Worm (Caenorhabditis elegans) whole organism, L3 larva: ENCODE data around the gene srd-66.

Experiments used
- R02D3.7 ChIP-seq: fragments of 150-350 bp; optimal IDR thresholded peaks from 2 replicates; lab custom pipeline; 2014; ENCODE audit warnings: missing biosample characterization, missing genetic modification characterization
- ZK546.5 ChIP-seq: sonication (generic microtip); optimal IDR thresholded peaks from 2 replicates; lab custom pipeline; 2017; ENCODE audit warnings: missing biosample characterization, missing genetic modification characterization
- aly-2 ChIP-seq: fragments of 150-350 bp; optimal IDR thresholded peaks from 2 replicates; lab custom pipeline; 2014; ENCODE audit warnings: missing biosample characterization, missing genetic modification characterization
- ama-1 ChIP-seq: fragments of 150-350 bp; optimal IDR thresholded peaks from 2 replicates; lab custom pipeline; 2018
- ceh-16 ChIP-seq: sonication (generic microtip); optimal IDR thresholded peaks from 2 replicates; lab custom pipeline; 2017; ENCODE audit warnings: missing biosample characterization, missing genetic modification characterization
- ceh-28 ChIP-seq: fragments of 150-350 bp; optimal IDR thresholded peaks from 2 replicates; lab custom pipeline; 2014; ENCODE audit warnings: missing biosample characterization, missing genetic modification reagents, missing genetic modification characterization
- ceh-82 ChIP-seq: fragments of 150-350 bp; optimal IDR thresholded peaks from 2 replicates; lab custom pipeline; 2014; ENCODE audit warnings: missing biosample characterization, missing genetic modification characterization
- ceh-9 ChIP-seq: sonication (generic microtip); optimal IDR thresholded peaks from 2 replicates; lab custom pipeline; 2018; ENCODE audit warnings: missing biosample characterization, missing genetic modification characterization
- daf-12 ChIP-seq: fragments of 150-350 bp; optimal IDR thresholded peaks from 2 replicates; lab custom pipeline; 2014; ENCODE audit warnings: missing biosample characterization, missing genetic modification reagents, missing genetic modification characterization
- egl-5 ChIP-seq: fragments of 150-350 bp; optimal IDR thresholded peaks from 2 replicates; lab custom pipeline; 2017; ENCODE audit warnings: missing biosample characterization, missing genetic modification reagents, missing genetic modification characterization, inconsistent platforms
- elt-2 ChIP-seq: sonication (generic microtip); optimal IDR thresholded peaks from 2 replicates; lab custom pipeline; 2016; ENCODE audit warnings: missing genetic modification reagents, mild to moderate bottlenecking, missing genetic modification characterization, missing compliant biosample characterization
- eor-1 ChIP-seq, 2 experiments: fragments of 150-350 bp; optimal IDR thresholded peaks; 2 replicates each; lab custom pipeline; 2014 to 2018; ENCODE audit warnings: missing biosample characterization in 2 of 2, missing genetic modification characterization in 2 of 2
- fkh-10 ChIP-seq: sonication (generic microtip); optimal IDR thresholded peaks from 2 replicates; lab custom pipeline; 2017; ENCODE audit warnings: missing biosample characterization, missing genetic modification reagents, missing genetic modification characterization
- fkh-2 ChIP-seq: fragments of 150-350 bp; optimal IDR thresholded peaks from 2 replicates; lab custom pipeline; 2014; ENCODE audit warnings: missing biosample characterization, missing genetic modification reagents, missing genetic modification characterization
- fos-1 ChIP-seq: fragments of 150-350 bp; optimal IDR thresholded peaks from 2 replicates; lab custom pipeline; 2014; ENCODE audit warnings: missing biosample characterization, missing genetic modification characterization
- hmg-11 ChIP-seq: sonication (generic microtip); optimal IDR thresholded peaks from 2 replicates; lab custom pipeline; 2016; ENCODE audit warnings: missing genetic modification characterization, missing compliant biosample characterization
- lin-15B ChIP-seq: fragments of 150-350 bp; optimal IDR thresholded peaks from 2 replicates; lab custom pipeline; 2014; ENCODE audit warnings: missing biosample characterization, missing genetic modification characterization
- lin-39 ChIP-seq: fragments of 150-350 bp; optimal IDR thresholded peaks from 2 replicates; lab custom pipeline; 2018; ENCODE audit warnings: missing biosample characterization, missing genetic modification reagents, missing genetic modification characterization
- mdl-1 ChIP-seq: fragments of 150-350 bp; optimal IDR thresholded peaks from 2 replicates; lab custom pipeline; 2014; ENCODE audit warnings: missing biosample characterization, missing genetic modification characterization
- mml-1 ChIP-seq: fragments of 150-350 bp; sonication (generic microtip); optimal IDR thresholded peaks from 3 replicates; lab custom pipeline; 2014; ENCODE audit warnings: missing biosample characterization, missing genetic modification characterization
- nfya-1 ChIP-seq: sonication (generic microtip); optimal IDR thresholded peaks from 2 replicates; lab custom pipeline; 2017; ENCODE audit warnings: missing genetic modification characterization, mild to moderate bottlenecking, missing compliant biosample characterization, antibody characterized with exemption, moderate library complexity; ENCODE audit not compliant: insufficient read depth
- nhr-11 ChIP-seq: fragments of 150-350 bp; optimal IDR thresholded peaks from 2 replicates; lab custom pipeline; 2014; ENCODE audit warnings: missing biosample characterization, missing genetic modification characterization
- nhr-12 ChIP-seq: fragments of 150-350 bp; optimal IDR thresholded peaks from 2 replicates; lab custom pipeline; 2014; ENCODE audit warnings: missing biosample characterization, missing genetic modification characterization
- nhr-23 ChIP-seq: fragments of 150-350 bp; optimal IDR thresholded peaks from 2 replicates; lab custom pipeline; 2014; ENCODE audit warnings: missing biosample characterization, missing genetic modification reagents, missing genetic modification characterization
- nhr-25 ChIP-seq: sonication (generic microtip); optimal IDR thresholded peaks from 2 replicates; lab custom pipeline; 2017; ENCODE audit warnings: missing biosample characterization, missing genetic modification characterization
- nhr-28 ChIP-seq: fragments of 150-350 bp; optimal IDR thresholded peaks from 2 replicates; lab custom pipeline; 2014; ENCODE audit warnings: missing biosample characterization, missing genetic modification characterization
- nhr-43 ChIP-seq: sonication (generic microtip); optimal IDR thresholded peaks from 2 replicates; lab custom pipeline; 2016; ENCODE audit warnings: mild to moderate bottlenecking, missing genetic modification characterization, missing compliant biosample characterization; ENCODE audit not compliant: poor library complexity, severe bottlenecking
- nhr-67 ChIP-seq: fragments of 150-350 bp; optimal IDR thresholded peaks from 2 replicates; lab custom pipeline; 2014; ENCODE audit warnings: missing biosample characterization, missing genetic modification characterization
- pqm-1 ChIP-seq: fragments of 150-350 bp; optimal IDR thresholded peaks from 2 replicates; lab custom pipeline; 2017; ENCODE audit warnings: missing biosample characterization, missing genetic modification characterization, inconsistent platforms
- sea-2 ChIP-seq: fragments of 150-350 bp; sonication (generic microtip); optimal IDR thresholded peaks from 4 replicates; lab custom pipeline; 2014; ENCODE audit warnings: missing biosample characterization, missing genetic modification reagents, missing genetic modification characterization
- skn-1 ChIP-seq: fragments of 150-350 bp; optimal IDR thresholded peaks from 2 replicates; lab custom pipeline; 2014; ENCODE audit warnings: missing biosample characterization, missing genetic modification characterization
- snpc-4 ChIP-seq: fragments of 150-350 bp; optimal IDR thresholded peaks from 2 replicates; lab custom pipeline; 2014; ENCODE audit warnings: missing biosample characterization, missing genetic modification characterization
- unc-62 ChIP-seq: fragments of 150-350 bp; sonication (generic microtip); optimal IDR thresholded peaks from 4 replicates; lab custom pipeline; 2014; ENCODE audit warnings: missing biosample characterization, missing genetic modification reagents, missing genetic modification characterization
- zag-1 ChIP-seq: fragments of 150-350 bp; optimal IDR thresholded peaks from 2 replicates; lab custom pipeline; 2014; ENCODE audit warnings: missing biosample characterization, missing genetic modification characterization
- ztf-11 ChIP-seq: fragments of 150-350 bp; optimal IDR thresholded peaks from 2 replicates; lab custom pipeline; 2014; ENCODE audit warnings: missing biosample characterization, missing genetic modification characterization
- ztf-4 ChIP-seq: fragments of 150-350 bp; optimal IDR thresholded peaks from 2 replicates; lab custom pipeline; 2014; ENCODE audit warnings: missing biosample characterization, missing genetic modification characterization

The srd-66 gene

DNA sequence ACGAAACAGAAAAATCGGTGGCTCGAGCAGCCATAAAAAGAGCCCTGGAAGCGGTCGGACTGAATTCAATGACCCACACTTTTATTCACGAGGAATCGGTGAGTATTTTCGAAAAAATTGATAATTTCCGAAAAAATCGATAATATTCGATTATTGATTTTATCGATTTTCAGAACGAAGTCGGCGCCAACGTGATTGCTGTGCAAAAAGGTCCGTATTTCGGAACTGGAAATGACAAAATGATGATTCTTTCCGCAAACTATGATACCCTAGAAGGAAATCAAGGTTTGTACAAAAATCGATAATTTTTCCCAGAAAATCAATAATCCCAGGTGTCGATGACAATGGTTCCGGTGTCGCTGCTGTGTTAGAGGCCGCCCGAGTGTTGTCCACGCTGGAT lies 24.5 kb upstream of the srd-66 start:
- TF ChIP-seq nfya-1 (tag; lab: Kevin White, UChicago) (no peak), ceh-28 (peak; percentile 80)

ce11 chrIII:2005729-2006128 lies 23.3 kb upstream of the srd-66 start, which contains the start of gene Y39A3B.1:
Y39A3B.1 (plus strand) TSS chrIII:2006029.
- no peak for TF ChIP-seq ztf-4 (tag; lab: Kevin White, UChicago)
- TF ChIP-seq fos-1, result no peak
- no peak for TF ChIP-seq pqm-1 (tag; lab: Kevin White, UChicago)
- TF ChIP-seq eor-1 (tag; optimal IDR thresholded peaks at IDR 0.05; lab: Kevin White, UChicago), result no peak
- TF ChIP-seq aly-2, result no peak
- no peak for TF ChIP-seq ama-1 (lab: Kevin White, UChicago)
- TF ChIP-seq nhr-43 (tag; lab: Kevin White, UChicago), result no peak

ce11 chrIII:2001210-2001609 lies 18.8 kb upstream of the srd-66 start:
- TF ChIP-seq ceh-9 (tag; lab: Kevin White, UChicago) (no peak), ceh-28 (peak; percentile 72)

DNA sequence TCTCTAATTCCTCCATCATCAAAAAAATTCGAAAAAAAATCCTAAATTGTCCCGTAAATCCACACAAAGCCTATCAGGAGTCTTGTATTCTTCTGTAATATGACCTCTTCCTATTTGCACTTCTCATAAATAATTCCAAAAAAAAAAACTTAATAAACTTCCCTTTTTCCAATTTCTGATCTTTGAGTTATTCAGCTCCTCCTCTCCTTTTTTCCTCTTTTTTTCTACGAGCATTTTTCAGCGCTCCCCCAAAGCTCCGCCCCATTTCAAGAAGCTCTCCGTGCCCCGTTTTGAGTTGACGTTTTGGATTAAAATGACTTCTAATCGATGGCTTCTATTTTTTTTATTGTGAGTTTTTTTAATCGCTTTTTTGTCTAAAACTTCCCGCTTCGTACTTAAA lies 15.1 kb upstream of the srd-66 start, which contains the start of gene lgc-42:
Gene lgc-42, plus strand, starts transcription at position 301 of the 400 bp plus-strand sequence.
- TF ChIP-seq zag-1 (tag; lab: Kevin White, UChicago) (no peak), nhr-25 (tag; lab: Kevin White, UChicago) (no peak), lin-15B (tag; lab: Kevin White, UChicago) (no peak), mml-1 (tag; lab: Kevin White, UChicago) (no peak), eor-1 (tag; optimal IDR thresholded peaks at IDR 0.05; lab: Kevin White, UChicago) (no peak), unc-62 (GFP tag; lab: Kevin White, UChicago) (no peak), ztf-11 (tag; lab: Kevin White, UChicago) (no peak), fkh-2 (tag; lab: Kevin White, UChicago) (no peak), nfya-1 (tag; lab: Kevin White, UChicago) (no peak), mdl-1 (tag; lab: Kevin White, UChicago) (no peak), aly-2 (no peak), elt-2 (tag; lab: Kevin White, UChicago) (no peak), ZK546.5 (tag; lab: Kevin White, UChicago) (no peak)

DNA sequence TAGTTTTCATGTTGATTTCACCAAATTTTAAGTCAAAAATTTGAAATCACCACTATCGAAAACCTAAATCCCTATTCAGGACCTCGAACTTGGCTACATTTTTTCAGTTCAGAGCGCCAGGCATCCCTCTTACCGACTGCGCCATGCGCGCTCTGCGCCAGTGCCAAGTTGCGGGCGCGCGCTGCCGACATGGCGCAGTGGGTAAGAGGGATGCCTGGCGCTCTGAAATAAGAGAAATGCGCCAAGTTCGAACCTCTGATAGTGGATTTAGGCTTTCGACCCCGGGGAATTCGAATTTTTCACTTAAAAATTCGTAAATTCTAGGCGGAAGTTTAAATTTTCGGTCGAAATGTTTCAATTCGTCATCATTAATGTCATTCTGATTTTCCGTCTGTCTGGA lies 7.5 kb upstream of the srd-66 start:
- no peak for TF ChIP-seq sea-2 (GFP tag; lab: Kevin White, UChicago)
- TF ChIP-seq nhr-25 (tag; lab: Kevin White, UChicago), result no peak
- TF ChIP-seq lin-39 (tag; lab: Kevin White, UChicago), result no peak
- no peak for TF ChIP-seq nhr-11 (tag; lab: Kevin White, UChicago)
- no peak for TF ChIP-seq eor-1 (tag; optimal IDR thresholded peaks at IDR 0.05; lab: Kevin White, UChicago)
- no peak for TF ChIP-seq nhr-43 (tag; lab: Kevin White, UChicago)
- no peak for TF ChIP-seq snpc-4 (tag; lab: Kevin White, UChicago)
- TF ChIP-seq daf-12 (tag; lab: Kevin White, UChicago), result no peak
- no peak for TF ChIP-seq R02D3.7 (tag; lab: Kevin White, UChicago)
- TF ChIP-seq ceh-9 (tag; lab: Kevin White, UChicago), result no peak
- TF ChIP-seq nhr-12 (tag; lab: Kevin White, UChicago), result no peak
- TF ChIP-seq ceh-16 (tag; lab: Kevin White, UChicago), result no peak
- TF ChIP-seq nhr-67 (tag; lab: Kevin White, UChicago), result no peak
- no peak for TF ChIP-seq ceh-28
- TF ChIP-seq mdl-1 (tag; lab: Kevin White, UChicago), result no peak
- no peak for TF ChIP-seq skn-1 (tag; lab: Kevin White, UChicago)
- TF ChIP-seq, all 47 proteins: peak for 0

- TF ChIP-seq egl-5 (tag; lab: Kevin White, UChicago) (no peak), aly-2 (no peak), ztf-11 (tag; lab: Kevin White, UChicago) (no peak), ceh-16 (tag; lab: Kevin White, UChicago) (no peak), fkh-10 (GFP tag; lab: Kevin White, UChicago) (no peak), nhr-67 (tag; lab: Kevin White, UChicago) (no peak), elt-2 (tag; lab: Kevin White, UChicago) (no peak), ztf-4 (tag; lab: Kevin White, UChicago) (no peak), nhr-28 (tag; lab: Kevin White, UChicago) (no peak), hmg-11 (no peak), nhr-23 (tag; lab: Kevin White, UChicago) (no peak), ceh-82 (tag; lab: Kevin White, UChicago) (no peak), skn-1 (tag; lab: Kevin White, UChicago) (no peak)
These were observed 5.2 kb upstream of the srd-66 start, which contains the start of gene Y39A3B.8 for ce11 chrIII:1987693-1988092. Y39A3B.8 (plus strand) TSS chrIII:1987993.
